Fruit fly (Drosophila melanogaster) whole organism, embryonic: Measurements from ENCODE around the gene Mvl.
A peak's percentile ranks its signal among the peaks of the same experiment; 100 is the strongest.

Experiments used
- Asciz ChIP-seq: fragments of 200-800 bp; sonication (Bioruptor generic); optimal IDR thresholded peaks from 2 replicates; lab custom pipeline; 2017; ENCODE audit warnings: missing biosample characterization, mild to moderate bottlenecking, missing genetic modification characterization, missing genetic modification reagents
- Awh ChIP-seq: fragments of 200-800 bp; sonication (Bioruptor generic); IDR thresholded peaks from 2 replicates; pipeline ENCODE4, ENCODE4 v1.3.6; 2022; ENCODE audit warnings: missing biosample characterization, missing genetic modification characterization
- Bgb ChIP-seq: fragments of 200-800 bp; sonication (Bioruptor generic); IDR thresholded peaks from 2 replicates; pipeline ENCODE4 v1.3.6; 2022; ENCODE audit warnings: missing biosample characterization, missing genetic modification characterization; ENCODE audit not compliant: partially characterized antibody
- CG10979 ChIP-seq: fragments of 200-800 bp; sonication (Bioruptor generic); optimal IDR thresholded peaks from 2 replicates; lab custom pipeline; 2018; ENCODE audit warnings: missing biosample characterization, mild to moderate bottlenecking, missing genetic modification characterization, moderate library complexity
- CG12236 ChIP-seq: fragments of 200-800 bp; sonication (Bioruptor generic); optimal IDR thresholded peaks from 2 replicates; lab custom pipeline; 2016; ENCODE audit warnings: missing biosample characterization, missing genetic modification characterization
- CG15073 ChIP-seq: fragments of 200-800 bp; sonication (Bioruptor generic); optimal IDR thresholded peaks from 2 replicates; lab custom pipeline; 2016; ENCODE audit warnings: missing biosample characterization, missing genetic modification characterization
- CG15479 ChIP-seq: fragments of 200-800 bp; sonication (Bioruptor generic); optimal IDR thresholded peaks from 3 replicates; lab custom pipeline; 2019; ENCODE audit warnings: missing biosample characterization, mild to moderate bottlenecking, missing genetic modification characterization, moderate library complexity
- CG1792 ChIP-seq: fragments of 200-800 bp; sonication (Bioruptor generic); optimal IDR thresholded peaks from 2 replicates; lab custom pipeline; 2016; ENCODE audit warnings: missing biosample characterization, missing genetic modification characterization
- CG18619 ChIP-seq: fragments of 200-800 bp; sonication (Bioruptor generic); optimal IDR thresholded peaks from 3 replicates; lab custom pipeline; 2017; ENCODE audit warnings: missing biosample characterization, mild to moderate bottlenecking, missing genetic modification characterization
- CG2120 ChIP-seq: fragments of 200-800 bp; sonication (Bioruptor generic); optimal IDR thresholded peaks from 3 replicates; lab custom pipeline; 2016; ENCODE audit warnings: missing biosample characterization, missing genetic modification characterization
- CG4360 ChIP-seq: fragments of 200-800 bp; sonication (Bioruptor generic); IDR thresholded peaks from 2 replicates; pipeline ENCODE4 v1.3.6; 2022; ENCODE audit warnings: missing biosample characterization, missing genetic modification characterization
- CG4854 ChIP-seq: fragments of 200-800 bp; sonication (Bioruptor generic); optimal IDR thresholded peaks from 2 replicates; lab custom pipeline; 2016; ENCODE audit warnings: missing biosample characterization, missing genetic modification characterization, inconsistent platforms
- CG5180 ChIP-seq: fragments of 200-800 bp; sonication (Bioruptor generic); optimal IDR thresholded peaks from 3 replicates; lab custom pipeline; 2017; ENCODE audit warnings: missing biosample characterization, missing genetic modification characterization, mild to moderate bottlenecking, moderate library complexity, missing genetic modification reagents
- CG8478 ChIP-seq: fragments of >200 bp; optimal IDR thresholded peaks from 2 replicates; lab custom pipeline; 2018
- CG9609 ChIP-seq: fragments of 200-800 bp; sonication (Bioruptor generic); optimal IDR thresholded peaks from 3 replicates; lab custom pipeline; 2016; ENCODE audit warnings: missing biosample characterization, missing genetic modification characterization
- D ChIP-seq, 2 experiments: fragments of 200-800 bp in 1 of 2; fragments of >200 bp in 1 of 2; sonication (Bioruptor generic) in 1 of 2; optimal IDR thresholded peaks; 2 replicates in 1 of 2; 3 replicates in 1 of 2; lab custom pipeline; 2017; ENCODE audit warnings: mild to moderate bottlenecking in 1 of 2, missing biosample characterization in 1 of 2, missing genetic modification characterization in 1 of 2, missing genetic modification reagents in 1 of 2
- Drgx ChIP-seq: fragments of 200-800 bp; sonication (Bioruptor generic); IDR thresholded peaks from 2 replicates; pipeline ENCODE4 v1.3.6; 2022; ENCODE audit warnings: missing biosample characterization, missing genetic modification characterization
- Eip74EF ChIP-seq, 2 experiments: fragments of 200-800 bp in 1 of 2; fragments of >200 bp in 1 of 2; sonication (Bioruptor generic) in 1 of 2; optimal IDR thresholded peaks; 2 replicates each; lab custom pipeline; 2017 to 2019; ENCODE audit warnings: missing biosample characterization in 2 of 2, missing genetic modification characterization in 2 of 2, mild to moderate bottlenecking in 1 of 2, moderate library complexity in 1 of 2
- Fer1 ChIP-seq: fragments of 200-800 bp; sonication (Bioruptor generic); optimal IDR thresholded peaks from 2 replicates; lab custom pipeline; 2017; ENCODE audit warnings: missing biosample characterization, mild to moderate bottlenecking, missing genetic modification characterization
- HLHmδ ChIP-seq: fragments of 200-800 bp; sonication (Bioruptor generic); optimal IDR thresholded peaks from 2 replicates; lab custom pipeline; 2018; ENCODE audit warnings: missing biosample characterization, mild to moderate bottlenecking, missing genetic modification characterization, moderate library complexity
- Hr78 ChIP-seq, 2 experiments: fragments of 200-800 bp in 1 of 2; fragments of >200 bp in 1 of 2; sonication (Bioruptor generic) in 1 of 2; optimal IDR thresholded peaks; 2 replicates each; lab custom pipeline; 2017 to 2019; ENCODE audit warnings: missing biosample characterization in 2 of 2, missing genetic modification characterization in 2 of 2, mild to moderate bottlenecking in 1 of 2, moderate library complexity in 1 of 2
- Max ChIP-seq: fragments of 200-800 bp; sonication (Bioruptor generic); optimal IDR thresholded peaks from 2 replicates; lab custom pipeline; 2016; ENCODE audit warnings: missing biosample characterization, mild to moderate bottlenecking, missing genetic modification characterization
- NK7.1 ChIP-seq: fragments of 200-800 bp; sonication (Bioruptor generic); optimal IDR thresholded peaks from 3 replicates; lab custom pipeline; 2016; ENCODE audit warnings: missing biosample characterization, missing genetic modification characterization
- Pdp1 ChIP-seq, 2 experiments: fragments of 200-800 bp; sonication (Bioruptor generic); optimal IDR thresholded peaks; 3 replicates each; lab custom pipeline; 2016; ENCODE audit warnings: missing biosample characterization in 2 of 2, missing genetic modification characterization in 2 of 2, mild to moderate bottlenecking in 1 of 2, moderate library complexity in 1 of 2
- Sry-δ ChIP-seq: fragments of 200-800 bp; sonication (Bioruptor generic); optimal IDR thresholded peaks from 2 replicates; lab custom pipeline; 2016; ENCODE audit warnings: missing biosample characterization, missing genetic modification characterization
- Tbp ChIP-seq: fragments of >200 bp; optimal IDR thresholded peaks from 2 replicates; lab custom pipeline; 2018; ENCODE audit warnings: missing biosample characterization, missing genetic modification characterization
- al ChIP-seq: fragments of 200-800 bp; sonication (Bioruptor generic); IDR thresholded peaks from 2 replicates; pipeline ENCODE4 v1.3.6; 2022; ENCODE audit warnings: missing biosample characterization, missing genetic modification characterization
- ase ChIP-seq: fragments of 200-800 bp; sonication (Bioruptor generic); IDR thresholded peaks from 3 replicates; pipeline ENCODE4 v1.3.6; 2022; ENCODE audit warnings: missing biosample characterization, missing genetic modification characterization
- ash1 ChIP-seq: fragments of 200-800 bp; sonication (Bioruptor generic); optimal IDR thresholded peaks from 2 replicates; lab custom pipeline; 2018; ENCODE audit warnings: missing biosample characterization, mild to moderate bottlenecking, missing genetic modification characterization
- bab2 ChIP-seq: fragments of 200-800 bp; sonication (Bioruptor generic); optimal IDR thresholded peaks from 2 replicates; lab custom pipeline; 2016; ENCODE audit warnings: missing biosample characterization, missing genetic modification characterization
- bsh ChIP-seq, 2 experiments: fragments of 200-800 bp; sonication (Bioruptor generic); optimal IDR thresholded peaks; 2 replicates each; lab custom pipeline; 2017 to 2018; ENCODE audit warnings: mild to moderate bottlenecking in 2 of 2, missing biosample characterization in 2 of 2, missing genetic modification characterization in 2 of 2, moderate library complexity in 1 of 2
- cad ChIP-seq: fragments of >200 bp; optimal IDR thresholded peaks from 2 replicates; lab custom pipeline; 2017; ENCODE audit warnings: missing biosample characterization, missing genetic modification characterization
- chif ChIP-seq, 2 experiments: fragments of 200-800 bp; sonication (Bioruptor generic); optimal IDR thresholded peaks; 3 replicates each; lab custom pipeline; 2016; ENCODE audit warnings: missing biosample characterization in 2 of 2, missing genetic modification characterization in 2 of 2
- chinmo ChIP-seq: fragments of 200-800 bp; sonication (Bioruptor generic); IDR thresholded peaks from 4 replicates; pipeline ENCODE4 v1.3.6; 2022; ENCODE audit warnings: missing biosample characterization, missing genetic modification characterization; ENCODE audit not compliant: partially characterized antibody
- dmrt11E ChIP-seq: fragments of 200-800 bp; sonication (Bioruptor generic); optimal IDR thresholded peaks from 3 replicates; lab custom pipeline; 2018; ENCODE audit warnings: missing biosample characterization, mild to moderate bottlenecking, missing genetic modification characterization, moderate library complexity
- fru ChIP-seq: fragments of >200 bp; optimal IDR thresholded peaks from 2 replicates; lab custom pipeline; 2017
- hbn ChIP-seq: fragments of 200-800 bp; sonication (Bioruptor generic); IDR thresholded peaks from 2 replicates; pipeline ENCODE4 v1.3.6; 2022; ENCODE audit warnings: missing biosample characterization, missing genetic modification characterization; ENCODE audit not compliant: partially characterized antibody
- inv ChIP-seq: fragments of 200-800 bp; sonication (Bioruptor generic); IDR thresholded peaks from 2 replicates; pipeline ENCODE4 v1.3.6; 2022; ENCODE audit warnings: missing biosample characterization, missing genetic modification characterization; ENCODE audit not compliant: partially characterized antibody
- maf-S ChIP-seq: fragments of 200-800 bp; sonication (Bioruptor generic); optimal IDR thresholded peaks from 2 replicates; lab custom pipeline; 2016; ENCODE audit warnings: missing biosample characterization, missing genetic modification characterization
- mld ChIP-seq: fragments of 200-800 bp; sonication (Bioruptor generic); IDR thresholded peaks from 3 replicates; pipeline ENCODE4 v1.3.6; 2022; ENCODE audit warnings: missing biosample characterization, missing genetic modification characterization; ENCODE audit not compliant: partially characterized antibody
- nau ChIP-seq: fragments of 200-800 bp; sonication (Bioruptor generic); optimal IDR thresholded peaks from 3 replicates; lab custom pipeline; 2017; ENCODE audit warnings: missing biosample characterization, mild to moderate bottlenecking, missing genetic modification characterization, missing genetic modification reagents
- rib ChIP-seq: fragments of 200-800 bp; sonication (Bioruptor generic); IDR thresholded peaks from 2 replicates; pipeline ENCODE4 v1.3.6; 2022; ENCODE audit warnings: missing biosample characterization, missing genetic modification characterization
- so ChIP-seq: fragments of 200-800 bp; sonication (Bioruptor generic); IDR thresholded peaks from 3 replicates; pipeline ENCODE4 v1.3.6; 2022; ENCODE audit warnings: missing biosample characterization, missing genetic modification characterization
- sob ChIP-seq: fragments of 200-800 bp; sonication (Bioruptor generic); IDR thresholded peaks from 2 replicates; pipeline ENCODE4 v1.3.6; 2022; ENCODE audit warnings: missing biosample characterization, missing genetic modification characterization
- stc ChIP-seq: fragments of 200-800 bp; sonication (Bioruptor generic); IDR thresholded peaks from 2 replicates; pipeline ENCODE4 v1.3.6; 2022; ENCODE audit warnings: missing biosample characterization, missing genetic modification characterization
- unpg ChIP-seq: fragments of 200-800 bp; sonication (Bioruptor generic); optimal IDR thresholded peaks from 3 replicates; lab custom pipeline; 2018; ENCODE audit warnings: missing biosample characterization, mild to moderate bottlenecking, missing genetic modification characterization, moderate library complexity
- usp ChIP-seq: fragments of >200 bp; optimal IDR thresholded peaks from 2 replicates; lab custom pipeline; 2017; ENCODE audit warnings: missing biosample characterization, missing genetic modification characterization
- zfh2 ChIP-seq: fragments of 200-800 bp; sonication (Bioruptor generic); optimal IDR thresholded peaks from 2 replicates; lab custom pipeline; 2016; ENCODE audit warnings: missing biosample characterization, missing genetic modification characterization

Gene Mvl

dm6 chr3R:21065010-21065695 lies 4.6 kb upstream of the Mvl start, which contains the start of gene AnxB9 (continued):
- TF ChIP-seq CG2120 = no peak
- TF ChIP-seq chif (GFP tag; optimal IDR thresholded peaks at IDR 0.05; lab: Kevin White, UChicago) = no peak
- 0 out of 3 replicates have a peak, but pooled peaks have one; percentile 9 for TF ChIP-seq so (GFP tag; lab: Robert Waterston, UW)
- TF ChIP-seq bab2 (GFP tag; lab: Kevin White, UChicago) = no peak
- peak; percentile 50; the same call in 1 of the 2 replicates for TF ChIP-seq stc
- peak; percentile 18 for TF ChIP-seq Max (GFP tag; lab: Kevin White, UChicago)
- TF ChIP-seq Drgx = no peak
- TF ChIP-seq dmrt11E (tag; lab: Kevin White, UChicago) = no peak
- TF ChIP-seq Sry-δ (GFP tag; lab: Kevin White, UChicago) = peak; percentile 82
- peak; percentile 53; the same call in 1 of the 2 replicates for TF ChIP-seq rib (GFP tag; lab: Robert Waterston, UW)
- TF ChIP-seq bsh (GFP tag; optimal IDR thresholded peaks at IDR 0.05; lab: Kevin White, UChicago) = peak in 1 of 2 experiments; percentile 20
- no peak for TF ChIP-seq CG15073 (GFP tag; lab: Kevin White, UChicago)
- no peak for TF ChIP-seq ash1 (GFP tag; lab: Kevin White, UChicago)
- TF ChIP-seq NK7.1 = peak; percentile 10
- TF ChIP-seq Fer1 = peak; percentile 57
- TF ChIP-seq CG4360 = peak; percentile 82
- TF ChIP-seq Pdp1 (GFP tag; optimal IDR thresholded peaks at IDR 0.05; lab: Kevin White, UChicago) = peak in 1 of 2 experiments; percentile 43
- TF ChIP-seq Eip74EF (GFP tag; optimal IDR thresholded peaks at IDR 0.05; lab: Kevin White, UChicago) = peak in 1 of 2 experiments; percentile 49
- no peak for TF ChIP-seq D (optimal IDR thresholded peaks at IDR 0.05; lab: Kevin White, UChicago)
- no peak for TF ChIP-seq D (GFP tag; optimal IDR thresholded peaks at IDR 0.05; lab: Kevin White, UChicago)
- peak; percentile 28 for TF ChIP-seq unpg (GFP tag; lab: Kevin White, UChicago)
- peak; percentile 17 for TF ChIP-seq CG4854 (GFP tag; lab: Kevin White, UChicago)
- no peak for TF ChIP-seq CG5180 (GFP tag; lab: Kevin White, UChicago)
- TF ChIP-seq Asciz = peak; percentile 29
- peak; percentile 34 for TF ChIP-seq nau (GFP tag; lab: Kevin White, UChicago)
- TF ChIP-seq al (GFP tag; lab: Robert Waterston, UW) = no peak
- TF ChIP-seq usp = no peak
- peak; percentile 56 for TF ChIP-seq HLHmδ (GFP tag; lab: Kevin White, UChicago)
- no peak for TF ChIP-seq zfh2 (GFP tag; lab: Kevin White, UChicago)
- no peak for TF ChIP-seq inv (GFP tag; lab: Robert Waterston, UW)
- no peak for TF ChIP-seq maf-S (GFP tag; lab: Kevin White, UChicago)
- no peak for TF ChIP-seq Hr78 (GFP tag; optimal IDR thresholded peaks at IDR 0.05; lab: Kevin White, UChicago)
- no peak for TF ChIP-seq fru
- no peak; the same call in 1 of the 2 replicates for TF ChIP-seq hbn (GFP tag; lab: Robert Waterston, UW)
- 0 out of 3 replicates have a peak, but pooled peaks have one; percentile 53 for TF ChIP-seq mld
- TF ChIP-seq ase (GFP tag; lab: Robert Waterston, UW) = no peak
- no peak for TF ChIP-seq CG15479 (GFP tag; lab: Kevin White, UChicago)
- TF ChIP-seq CG12236 (GFP tag; lab: Kevin White, UChicago) = peak; percentile 7
- peak; percentile 79 for TF ChIP-seq Tbp (GFP tag; lab: Kevin White, UChicago)
- no peak for TF ChIP-seq CG1792 (GFP tag; lab: Kevin White, UChicago)
- peak; percentile 62 for TF ChIP-seq sob (GFP tag; lab: Robert Waterston, UW)
- TF ChIP-seq CG8478 = no peak
- TF ChIP-seq Bgb (GFP tag; lab: Robert Waterston, UW) = peak; percentile 80
- TF ChIP-seq Awh (GFP tag; lab: Robert Waterston, UW) = no peak; the same call in 1 of the 2 replicates
- peak; percentile 6 for TF ChIP-seq CG18619 (GFP tag; lab: Kevin White, UChicago)
- no peak for TF ChIP-seq CG9609
- no peak for TF ChIP-seq cad
- TF ChIP-seq CG10979 (tag; lab: Kevin White, UChicago) = no peak
- peak; percentile 82; the same call in 3 of the 4 replicates for TF ChIP-seq chinmo (GFP tag; lab: Robert Waterston, UW)
